Fruit fly (Drosophila melanogaster) S2 (cell line): ENCODE results near the gene CG10232.

Experiments used
- CG8478 ChIP-seq: fragments of >200 bp; optimal IDR thresholded peaks from 2 replicates; lab custom pipeline; 2018
- CTCF ChIP-seq, 2 experiments: fragments of >200 bp; optimal IDR thresholded peaks; 2 replicates each; lab custom pipeline; 2018

- TF ChIP-seq CTCF (optimal IDR thresholded peaks at IDR 0.05; lab: Kevin White, UChicago): no peak
- TF ChIP-seq CG8478: no peak
Observed at dm6 chr3R:23724843-23725506, 3.5 kb upstream of the CG10232 start.
